Fruit fly (Drosophila melanogaster) whole organism, adult: ENCODE measurements around the gene CG1090.
A peak's percentile ranks its signal among the peaks of the same experiment; 100 is the strongest.

Experiments used
- CG11617 ChIP-seq: fragments of 200-800 bp; sonication (Bioruptor generic); optimal IDR thresholded peaks from 2 replicates; lab custom pipeline; 2017; ENCODE audit warnings: mild to moderate bottlenecking, missing biosample characterization, missing genetic modification reagents, missing genetic modification characterization
- CG12768 ChIP-seq: fragments of 200-800 bp; sonication (Bioruptor generic); optimal IDR thresholded peaks from 2 replicates; lab custom pipeline; 2017; ENCODE audit warnings: missing biosample characterization, missing genetic modification characterization, mild to moderate bottlenecking, moderate library complexity, missing genetic modification reagents
- CG14711 ChIP-seq: fragments of 200-800 bp; sonication (Bioruptor generic); optimal IDR thresholded peaks from 2 replicates; lab custom pipeline; 2018; ENCODE audit warnings: missing biosample characterization, mild to moderate bottlenecking, missing genetic modification characterization, moderate library complexity
- CG1620 ChIP-seq: fragments of 200-800 bp; sonication (Bioruptor generic); optimal IDR thresholded peaks from 2 replicates; lab custom pipeline; 2016; ENCODE audit warnings: missing biosample characterization, missing genetic modification characterization
- CG33017 ChIP-seq: fragments of 200-800 bp; sonication (Bioruptor generic); optimal IDR thresholded peaks from 2 replicates; lab custom pipeline; 2018; ENCODE audit warnings: missing biosample characterization, mild to moderate bottlenecking, missing genetic modification characterization, moderate library complexity
- CG5204 ChIP-seq: fragments of 200-800 bp; sonication (Bioruptor generic); optimal IDR thresholded peaks from 2 replicates; lab custom pipeline; 2016; ENCODE audit warnings: missing biosample characterization, missing genetic modification characterization
- CG7045 ChIP-seq: fragments of 200-800 bp; sonication (Bioruptor generic); optimal IDR thresholded peaks from 2 replicates; lab custom pipeline; 2017; ENCODE audit warnings: missing biosample characterization, mild to moderate bottlenecking, missing genetic modification characterization
- CG7101 ChIP-seq: fragments of 200-800 bp; sonication (Bioruptor generic); optimal IDR thresholded peaks from 2 replicates; lab custom pipeline; 2018; ENCODE audit warnings: missing biosample characterization, mild to moderate bottlenecking, missing genetic modification characterization, moderate library complexity
- Clk ChIP-seq: fragments of 200-800 bp; sonication (Bioruptor generic); optimal IDR thresholded peaks from 2 replicates; lab custom pipeline; 2017; ENCODE audit warnings: missing biosample characterization, missing genetic modification characterization
- Crg-1 ChIP-seq: fragments of 200-800 bp; sonication (Bioruptor generic); optimal IDR thresholded peaks from 2 replicates; lab custom pipeline; 2016; ENCODE audit warnings: missing biosample characterization, missing genetic modification characterization
- Hr96 ChIP-seq: fragments of 200-800 bp; sonication (Bioruptor generic); optimal IDR thresholded peaks from 2 replicates; lab custom pipeline; 2016; ENCODE audit warnings: missing biosample characterization, missing genetic modification characterization
- Mnt ChIP-seq: fragments of 200-800 bp; sonication (Bioruptor generic); optimal IDR thresholded peaks from 2 replicates; lab custom pipeline; 2016; ENCODE audit warnings: missing biosample characterization, mild to moderate bottlenecking, missing genetic modification characterization
- bab1 ChIP-seq: fragments of 200-800 bp; sonication (Bioruptor generic); optimal IDR thresholded peaks from 3 replicates; lab custom pipeline; 2019; ENCODE audit warnings: missing biosample characterization, mild to moderate bottlenecking, missing genetic modification characterization, moderate library complexity
- cic ChIP-seq: fragments of 200-800 bp; sonication (Bioruptor generic); optimal IDR thresholded peaks from 2 replicates; lab custom pipeline; 2017; ENCODE audit warnings: missing biosample characterization, mild to moderate bottlenecking, missing genetic modification characterization, moderate library complexity
- cnc ChIP-seq, 2 experiments: fragments of >200 bp; optimal IDR thresholded peaks; 2 replicates each; lab custom pipeline; 2017
- kay ChIP-seq: fragments of 200-800 bp; sonication (Bioruptor generic); peaks from one replicate; lab custom pipeline; 2016; ENCODE audit warnings: missing biosample characterization, missing genetic modification characterization, borderline replicate concordance
- ovo ChIP-seq: fragments of 200-800 bp; sonication (Bioruptor generic); optimal IDR thresholded peaks from 2 replicates; lab custom pipeline; 2016; ENCODE audit warnings: missing biosample characterization, missing genetic modification characterization
- pad ChIP-seq: fragments of 200-800 bp; sonication (Bioruptor generic); optimal IDR thresholded peaks from 3 replicates; lab custom pipeline; 2017; ENCODE audit warnings: missing biosample characterization, missing genetic modification characterization, mild to moderate bottlenecking, moderate library complexity, missing genetic modification reagents
- tj ChIP-seq: fragments of 200-800 bp; sonication (Bioruptor generic); optimal IDR thresholded peaks from 3 replicates; lab custom pipeline; 2017; ENCODE audit warnings: missing biosample characterization, mild to moderate bottlenecking, missing genetic modification characterization, moderate library complexity
- toe ChIP-seq: fragments of 200-800 bp; sonication (Bioruptor generic); optimal IDR thresholded peaks from 2 replicates; lab custom pipeline; 2016; ENCODE audit warnings: missing biosample characterization, missing genetic modification characterization

The CG1090 gene

dm6 chr3R:4390133-4390532 is 30.4 kb downstream of the CG1090 start, which contains the start of gene CG14646:
Gene CG14646, plus strand, starts transcription at chr3R:4390366.
- peak; percentile 19 for TF ChIP-seq tj (GFP tag; lab: Kevin White, UChicago)
- no peak for TF ChIP-seq pad (GFP tag; lab: Kevin White, UChicago)
- TF ChIP-seq CG7101 (tag; lab: Kevin White, UChicago): no peak
- TF ChIP-seq bab1 (GFP tag; lab: Kevin White, UChicago): peak; percentile 41

- TF ChIP-seq CG7101 (tag; lab: Kevin White, UChicago) (no peak), tj (GFP tag; lab: Kevin White, UChicago) (peak; percentile 15), CG1620 (GFP tag; lab: Kevin White, UChicago) (no peak), Mnt (peak; percentile 52), Clk (GFP tag; lab: Kevin White, UChicago) (no peak), CG11617 (GFP tag; lab: Kevin White, UChicago) (no peak)
Observed at dm6 chr3R:4394117-4394516, 34.4 kb downstream of the CG1090 start, which contains the start of gene CG34112. Gene CG34112, minus strand, starts transcription at chr3R:4394259.

dm6 chr3R:4394654-4395581 is 35.2 kb downstream of the CG1090 start:
- TF ChIP-seq CG7101 (tag; lab: Kevin White, UChicago) (peak; percentile 90), Mnt (peak; percentile 77), Clk (GFP tag; lab: Kevin White, UChicago) (peak; percentile 65), kay (GFP tag; lab: Kevin White, UChicago) (peak; percentile 98), Hr96 (GFP tag; lab: Kevin White, UChicago) (peak; percentile 82), CG5204 (no peak), CG12768 (GFP tag; lab: Kevin White, UChicago) (peak; percentile 90), ovo (GFP tag; lab: Kevin White, UChicago) (peak; percentile 49), CG11617 (GFP tag; lab: Kevin White, UChicago) (peak; percentile 83), pad (GFP tag; lab: Kevin White, UChicago) (peak; percentile 66), bab1 (GFP tag; lab: Kevin White, UChicago) (peak; percentile 94), tj (GFP tag; lab: Kevin White, UChicago) (peak; percentile 53), Crg-1 (GFP tag; lab: Kevin White, UChicago) (peak; percentile 35), CG7045 (GFP tag; lab: Kevin White, UChicago) (peak; percentile 82), CG1620 (GFP tag; lab: Kevin White, UChicago) (peak; percentile 20), cnc (optimal IDR thresholded peaks at IDR 0.05; lab: Kevin White, UChicago) (no peak), CG14711 (tag; lab: Kevin White, UChicago) (peak; percentile 84), CG33017 (tag; lab: Kevin White, UChicago) (peak; percentile 93), cic (GFP tag; lab: Kevin White, UChicago) (peak; percentile 78), toe (peak; percentile 58)

dm6 chr3R:4397403-4398079 is 37.9 kb downstream of the CG1090 start, which contains the start of gene CG9855:
Gene CG9855, minus strand, starts transcription at chr3R:4397875.
- TF ChIP-seq bab1 (GFP tag; lab: Kevin White, UChicago): peak; percentile 66
- TF ChIP-seq CG1620 (GFP tag; lab: Kevin White, UChicago): no peak

- TF ChIP-seq CG1620 (GFP tag; lab: Kevin White, UChicago) (no peak), Hr96 (GFP tag; lab: Kevin White, UChicago) (no peak), kay (GFP tag; lab: Kevin White, UChicago) (no peak), CG11617 (GFP tag; lab: Kevin White, UChicago) (peak; percentile 18), Mnt (no peak), pad (GFP tag; lab: Kevin White, UChicago) (no peak), cnc (optimal IDR thresholded peaks at IDR 0.05; lab: Kevin White, UChicago) (no peak), ovo (GFP tag; lab: Kevin White, UChicago) (no peak), cic (GFP tag; lab: Kevin White, UChicago) (no peak), CG12768 (GFP tag; lab: Kevin White, UChicago) (no peak), bab1 (GFP tag; lab: Kevin White, UChicago) (no peak), Clk (GFP tag; lab: Kevin White, UChicago) (no peak), toe (peak; percentile 46)
Observed at dm6 chr3R:4399810-4400496, 40.3 kb downstream of the CG1090 start.

- TF ChIP-seq kay (GFP tag; lab: Kevin White, UChicago) (no peak), bab1 (GFP tag; lab: Kevin White, UChicago) (no peak), cic (GFP tag; lab: Kevin White, UChicago) (no peak), Crg-1 (GFP tag; lab: Kevin White, UChicago) (no peak), CG7101 (tag; lab: Kevin White, UChicago) (no peak), CG7045 (GFP tag; lab: Kevin White, UChicago) (no peak), CG33017 (tag; lab: Kevin White, UChicago) (no peak), Clk (GFP tag; lab: Kevin White, UChicago) (no peak), CG12768 (GFP tag; lab: Kevin White, UChicago) (no peak), CG14711 (tag; lab: Kevin White, UChicago) (no peak), tj (GFP tag; lab: Kevin White, UChicago) (no peak), CG1620 (GFP tag; lab: Kevin White, UChicago) (no peak), pad (GFP tag; lab: Kevin White, UChicago) (no peak), CG11617 (GFP tag; lab: Kevin White, UChicago) (no peak), toe (no peak), ovo (GFP tag; lab: Kevin White, UChicago) (no peak), Mnt (no peak), cnc (optimal IDR thresholded peaks at IDR 0.05; lab: Kevin White, UChicago) (no peak)
Observed at dm6 chr3R:4400497-4400833, 40.8 kb downstream of the CG1090 start, which contains the start of gene CG14647. Gene CG14647, plus strand, starts transcription at chr3R:4400510.
